Fruit fly (Drosophila melanogaster) whole organism, embryonic: ENCODE data around the gene CG31832.

Source experiments
- Atf-2 ChIP-seq: fragments of 200-800 bp; sonication (Bioruptor generic); optimal IDR thresholded peaks from 2 replicates; lab custom pipeline; 2016; ENCODE audit warnings: missing biosample characterization, missing genetic modification characterization
- CG10565 ChIP-seq: fragments of 200-800 bp; sonication (Bioruptor generic); optimal IDR thresholded peaks from 3 replicates; lab custom pipeline; 2016; ENCODE audit warnings: missing biosample characterization, mild to moderate bottlenecking, missing genetic modification characterization
- CG11504 ChIP-seq: fragments of 200-800 bp; sonication (Bioruptor generic); optimal IDR thresholded peaks from 3 replicates; lab custom pipeline; 2019; ENCODE audit warnings: missing biosample characterization, mild to moderate bottlenecking, missing genetic modification characterization, moderate library complexity
- CG13287 ChIP-seq: fragments of 200-800 bp; sonication (Bioruptor generic); IDR thresholded peaks from 2 replicates; pipeline ENCODE4 v1.3.6; 2022; ENCODE audit warnings: missing biosample characterization, missing genetic modification characterization; ENCODE audit not compliant: partially characterized antibody
- CG14050 ChIP-seq: fragments of 200-800 bp; sonication (Bioruptor generic); IDR thresholded peaks from 3 replicates; pipeline ENCODE4 v1.3.6; 2022; ENCODE audit warnings: missing biosample characterization, missing genetic modification characterization
- CG14667 ChIP-seq: fragments of 200-800 bp; sonication (Bioruptor generic); IDR thresholded peaks from 2 replicates; pipeline ENCODE4 v1.3.6; 2022; ENCODE audit warnings: missing biosample characterization, missing genetic modification characterization
- CG15479 ChIP-seq: fragments of 200-800 bp; sonication (Bioruptor generic); optimal IDR thresholded peaks from 3 replicates; lab custom pipeline; 2019; ENCODE audit warnings: missing biosample characterization, mild to moderate bottlenecking, missing genetic modification characterization, moderate library complexity
- CG2875 ChIP-seq: fragments of 200-800 bp; sonication (Bioruptor generic); optimal IDR thresholded peaks from 2 replicates; lab custom pipeline; 2017; ENCODE audit warnings: missing biosample characterization, mild to moderate bottlenecking, missing genetic modification characterization, missing genetic modification reagents
- CG30020 ChIP-seq: fragments of 200-800 bp; optimal IDR thresholded peaks from 2 replicates; lab custom pipeline; 2019; ENCODE audit warnings: missing biosample characterization, mild to moderate bottlenecking, missing genetic modification characterization, moderate library complexity
- CG3065 ChIP-seq: fragments of 200-800 bp; sonication (Bioruptor generic); optimal IDR thresholded peaks from 2 replicates; lab custom pipeline; 2016; ENCODE audit warnings: missing biosample characterization, missing genetic modification characterization
- CG32532 ChIP-seq: fragments of 200-800 bp; sonication (Bioruptor generic); IDR thresholded peaks from 2 replicates; pipeline ENCODE4 v1.3.6; 2022; ENCODE audit warnings: missing biosample characterization, missing genetic modification characterization
- CG4707 ChIP-seq: fragments of 200-800 bp; sonication (Bioruptor generic); optimal IDR thresholded peaks from 2 replicates; lab custom pipeline; 2018; ENCODE audit warnings: missing biosample characterization, mild to moderate bottlenecking, missing genetic modification characterization, moderate library complexity
- CG5245 ChIP-seq: fragments of 200-800 bp; sonication (Bioruptor generic); optimal IDR thresholded peaks from 3 replicates; lab custom pipeline; 2016; ENCODE audit warnings: missing biosample characterization, missing genetic modification characterization
- CG6854 ChIP-seq: fragments of 200-800 bp; sonication (Bioruptor generic); optimal IDR thresholded peaks from 3 replicates; lab custom pipeline; 2017; ENCODE audit warnings: missing biosample characterization, mild to moderate bottlenecking, missing genetic modification characterization
- CG9215 ChIP-seq: fragments of 200-800 bp; sonication (Bioruptor generic); IDR thresholded peaks from 2 replicates; pipeline ENCODE4 v1.3.6; 2022; ENCODE audit warnings: missing biosample characterization, missing genetic modification characterization
- CkIIα-i1 ChIP-seq: fragments of 200-800 bp; sonication (Bioruptor generic); IDR thresholded peaks from 2 replicates; pipeline ENCODE4 v1.3.6; 2022; ENCODE audit warnings: missing biosample characterization, missing genetic modification characterization
- D ChIP-seq, 2 experiments: fragments of 200-800 bp in 1 of 2; fragments of >200 bp in 1 of 2; sonication (Bioruptor generic) in 1 of 2; optimal IDR thresholded peaks; 2 replicates in 1 of 2; 3 replicates in 1 of 2; lab custom pipeline; 2017; ENCODE audit warnings: mild to moderate bottlenecking in 1 of 2, missing biosample characterization in 1 of 2, missing genetic modification characterization in 1 of 2, missing genetic modification reagents in 1 of 2
- Dip2 ChIP-seq: fragments of 200-800 bp; sonication (Bioruptor generic); IDR thresholded peaks from 2 replicates; pipeline ENCODE4 v1.3.6; 2022; ENCODE audit warnings: missing biosample characterization, missing genetic modification characterization
- Eip74EF ChIP-seq, 2 experiments: fragments of 200-800 bp in 1 of 2; fragments of >200 bp in 1 of 2; sonication (Bioruptor generic) in 1 of 2; optimal IDR thresholded peaks; 2 replicates each; lab custom pipeline; 2017 to 2019; ENCODE audit warnings: missing biosample characterization in 2 of 2, missing genetic modification characterization in 2 of 2, mild to moderate bottlenecking in 1 of 2, moderate library complexity in 1 of 2
- Fer3 ChIP-seq: fragments of 200-800 bp; sonication (Bioruptor generic); optimal IDR thresholded peaks from 2 replicates; lab custom pipeline; 2018; ENCODE audit warnings: missing biosample characterization, mild to moderate bottlenecking, missing genetic modification characterization, moderate library complexity
- H2.0 ChIP-seq: fragments of 200-800 bp; sonication (Bioruptor generic); IDR thresholded peaks from 2 replicates; pipeline ENCODE4 v1.3.6; 2022; ENCODE audit warnings: missing biosample characterization, missing genetic modification characterization
- Kr ChIP-seq: fragments of 200-800 bp; sonication (Bioruptor generic); optimal IDR thresholded peaks from 2 replicates; lab custom pipeline; 2017; ENCODE audit warnings: missing biosample characterization, mild to moderate bottlenecking, missing genetic modification characterization
- MBD-R2 ChIP-seq: fragments of 200-800 bp; sonication (Bioruptor generic); IDR thresholded peaks from 2 replicates; pipeline ENCODE4 v1.3.6; 2022; ENCODE audit warnings: missing biosample characterization, missing genetic modification characterization
- Optix ChIP-seq: fragments of 200-800 bp; sonication (Bioruptor generic); IDR thresholded peaks from 3 replicates; pipeline ENCODE4 v1.3.6; 2022; ENCODE audit warnings: missing biosample characterization, missing genetic modification characterization
- Sry-δ ChIP-seq: fragments of 200-800 bp; sonication (Bioruptor generic); optimal IDR thresholded peaks from 2 replicates; lab custom pipeline; 2016; ENCODE audit warnings: missing biosample characterization, missing genetic modification characterization
- Ssrp ChIP-seq: fragments of 200-800 bp; sonication (Bioruptor generic); optimal IDR thresholded peaks from 2 replicates; lab custom pipeline; 2018; ENCODE audit warnings: missing biosample characterization, mild to moderate bottlenecking, missing genetic modification characterization, moderate library complexity
- Usf ChIP-seq: fragments of 200-800 bp; sonication (Bioruptor generic); optimal IDR thresholded peaks from 2 replicates; lab custom pipeline; 2017; ENCODE audit warnings: missing genotype, missing biosample characterization, missing genetic modification characterization
- amos ChIP-seq: fragments of 200-800 bp; sonication (Bioruptor generic); IDR thresholded peaks from 2 replicates; pipeline ENCODE4 v1.3.6; 2022; ENCODE audit warnings: missing biosample characterization, missing genetic modification characterization; ENCODE audit not compliant: partially characterized antibody
- ash1 ChIP-seq: fragments of 200-800 bp; sonication (Bioruptor generic); optimal IDR thresholded peaks from 2 replicates; lab custom pipeline; 2018; ENCODE audit warnings: missing biosample characterization, mild to moderate bottlenecking, missing genetic modification characterization
- corto ChIP-seq: fragments of 200-800 bp; sonication (Bioruptor generic); optimal IDR thresholded peaks from 2 replicates; lab custom pipeline; 2016; ENCODE audit warnings: missing biosample characterization, mild to moderate bottlenecking, missing genetic modification characterization, moderate library complexity
- cwo ChIP-seq: fragments of 200-800 bp; sonication (Bioruptor generic); optimal IDR thresholded peaks from 3 replicates; lab custom pipeline; 2017; ENCODE audit warnings: missing biosample characterization, missing genetic modification characterization, mild to moderate bottlenecking, moderate library complexity, missing genetic modification reagents
- da ChIP-seq: fragments of 200-800 bp; sonication (Bioruptor generic); optimal IDR thresholded peaks from 2 replicates; lab custom pipeline; 2016; ENCODE audit warnings: missing biosample characterization, missing genetic modification characterization
- gt ChIP-seq: fragments of 200-800 bp; sonication (Bioruptor generic); IDR thresholded peaks from 2 replicates; pipeline ENCODE4 v1.3.6; 2022; ENCODE audit warnings: missing biosample characterization, missing genetic modification characterization
- hkb ChIP-seq, 2 experiments: fragments of 200-800 bp in 1 of 2; fragments of >200 bp in 1 of 2; sonication (Bioruptor generic) in 1 of 2; IDR thresholded peaks in 1 of 2; optimal IDR thresholded peaks in 1 of 2; 2 replicates each; pipeline versions ENCODE4 v1.3.6 to Lab custom; 2017 to 2022; ENCODE audit warnings: missing biosample characterization in 1 of 2, missing genetic modification characterization in 1 of 2
- hth ChIP-seq: fragments of >200 bp; optimal IDR thresholded peaks from 2 replicates; lab custom pipeline; 2017; ENCODE audit warnings: inconsistent platforms
- ind ChIP-seq: fragments of 200-800 bp; sonication (Bioruptor generic); optimal IDR thresholded peaks from 3 replicates; lab custom pipeline; 2016; ENCODE audit warnings: missing biosample characterization, missing genetic modification characterization
- lab ChIP-seq: fragments of 200-800 bp; sonication (Bioruptor generic); optimal IDR thresholded peaks from 3 replicates; lab custom pipeline; 2017; ENCODE audit warnings: missing biosample characterization, missing genetic modification characterization, mild to moderate bottlenecking, moderate library complexity, missing genetic modification reagents
- maf-S ChIP-seq: fragments of 200-800 bp; sonication (Bioruptor generic); optimal IDR thresholded peaks from 2 replicates; lab custom pipeline; 2016; ENCODE audit warnings: missing biosample characterization, missing genetic modification characterization
- mirr ChIP-seq: fragments of 200-800 bp; sonication (Bioruptor generic); optimal IDR thresholded peaks from 3 replicates; lab custom pipeline; 2018; ENCODE audit warnings: missing biosample characterization, mild to moderate bottlenecking, missing genetic modification characterization
- nom ChIP-seq: fragments of 200-800 bp; sonication (Bioruptor generic); optimal IDR thresholded peaks from 2 replicates; lab custom pipeline; 2017; ENCODE audit warnings: missing biosample characterization, missing genetic modification characterization, mild to moderate bottlenecking, moderate library complexity, missing genetic modification reagents
- phol ChIP-seq: fragments of 200-800 bp; sonication (Bioruptor generic); optimal IDR thresholded peaks from 3 replicates; lab custom pipeline; 2018; ENCODE audit warnings: missing biosample characterization, mild to moderate bottlenecking, missing genetic modification characterization, moderate library complexity
- sd ChIP-seq: fragments of 200-800 bp; sonication (Bioruptor generic); optimal IDR thresholded peaks from 3 replicates; lab custom pipeline; 2018; ENCODE audit warnings: missing biosample characterization, mild to moderate bottlenecking, missing genetic modification characterization, moderate library complexity
- sens-2 ChIP-seq: fragments of 200-800 bp; sonication (Bioruptor generic); IDR thresholded peaks from 2 replicates; pipeline ENCODE4 v1.3.6; 2022; ENCODE audit warnings: missing biosample characterization, missing genetic modification characterization
- slou ChIP-seq: fragments of 200-800 bp; sonication (Bioruptor generic); optimal IDR thresholded peaks from 3 replicates; lab custom pipeline; 2016; ENCODE audit warnings: missing biosample characterization, missing genetic modification characterization
- so ChIP-seq: fragments of 200-800 bp; sonication (Bioruptor generic); IDR thresholded peaks from 3 replicates; pipeline ENCODE4 v1.3.6; 2022; ENCODE audit warnings: missing biosample characterization, missing genetic modification characterization
- tap ChIP-seq: fragments of 200-800 bp; optimal IDR thresholded peaks from 3 replicates; lab custom pipeline; 2019; ENCODE audit warnings: missing biosample characterization, mild to moderate bottlenecking, missing genetic modification characterization, moderate library complexity
- tll ChIP-seq, 2 experiments: fragments of 200-800 bp in 1 of 2; fragments of >200 bp in 1 of 2; sonication (Bioruptor generic) in 1 of 2; optimal IDR thresholded peaks; 2 replicates each; lab custom pipeline; 2017 to 2019; ENCODE audit warnings: missing biosample characterization in 2 of 2, missing genetic modification characterization in 2 of 2, mild to moderate bottlenecking in 1 of 2, moderate library complexity in 1 of 2
- vvl ChIP-seq: fragments of 200-800 bp; sonication (Bioruptor generic); IDR thresholded peaks from 2 replicates; pipeline ENCODE4 v1.3.6; 2022; ENCODE audit warnings: missing biosample characterization, missing genetic modification characterization
- zen ChIP-seq: fragments of 200-800 bp; sonication (Bioruptor generic); optimal IDR thresholded peaks from 3 replicates; lab custom pipeline; 2018; ENCODE audit warnings: missing biosample characterization, mild to moderate bottlenecking, missing genetic modification characterization, moderate library complexity
- zfh2 ChIP-seq: fragments of 200-800 bp; sonication (Bioruptor generic); optimal IDR thresholded peaks from 2 replicates; lab custom pipeline; 2016; ENCODE audit warnings: missing biosample characterization, missing genetic modification characterization

Gene CG31832

dm6 chr2L:15005505-15005904, 26.0 kb downstream of the CG31832 start, which contains the start of gene DCTN5-p25 (continued):
- TF ChIP-seq lab (GFP tag; lab: Kevin White, UChicago) (no peak), CG30020 (tag; lab: Kevin White, UChicago) (no peak), CG14050 (GFP tag; lab: Robert Waterston, UW) (no peak), maf-S (GFP tag; lab: Kevin White, UChicago) (no peak), gt (no peak), cwo (GFP tag; lab: Kevin White, UChicago) (no peak), CG2875 (GFP tag; lab: Kevin White, UChicago) (no peak), CG4707 (GFP tag; lab: Kevin White, UChicago) (no peak), hkb (optimal IDR thresholded peaks at IDR 0.05; lab: Kevin White, UChicago) (no peak), hkb (GFP tag; IDR thresholded peaks at IDR 0.05; lab: Robert Waterston, UW) (no peak), Usf (GFP tag; lab: Kevin White, UChicago) (no peak), H2.0 (no peak), CG5245 (no peak), Fer3 (tag; lab: Kevin White, UChicago) (no peak), CG6854 (GFP tag; lab: Kevin White, UChicago) (no peak), sd (tag; lab: Kevin White, UChicago) (peak; percentile 93), CG14667 (GFP tag; lab: Robert Waterston, UW) (no peak), D (optimal IDR thresholded peaks at IDR 0.05; lab: Kevin White, UChicago) (no peak), D (GFP tag; optimal IDR thresholded peaks at IDR 0.05; lab: Kevin White, UChicago) (no peak), Kr (GFP tag; lab: Kevin White, UChicago) (no peak), zen (tag; lab: Kevin White, UChicago) (peak; percentile 28), slou (GFP tag; lab: Kevin White, UChicago) (no peak), Ssrp (tag; lab: Kevin White, UChicago) (no peak), Atf-2 (GFP tag; lab: Kevin White, UChicago) (no peak), phol (tag; lab: Kevin White, UChicago) (peak; percentile 4), ind (GFP tag; lab: Kevin White, UChicago) (no peak), CkIIα-i1 (GFP tag; lab: Robert Waterston, UW) (no peak), mirr (GFP tag; lab: Kevin White, UChicago) (no peak), corto (no peak), Sry-δ (no peak), hth (lab: Kevin White, UChicago) (no peak), vvl (GFP tag; lab: Robert Waterston, UW) (no peak), sens-2 (GFP tag; lab: Robert Waterston, UW) (no peak), CG9215 (GFP tag; lab: Robert Waterston, UW) (no peak), CG10565 (GFP tag; lab: Kevin White, UChicago) (no peak), Dip2 (GFP tag; lab: Robert Waterston, UW) (no peak), Eip74EF (GFP tag; optimal IDR thresholded peaks at IDR 0.05; lab: Kevin White, UChicago) (no peak), ash1 (GFP tag; lab: Kevin White, UChicago) (no peak), tap (tag; lab: Kevin White, UChicago) (no peak), amos (no peak), CG3065 (GFP tag; lab: Kevin White, UChicago) (no peak), CG15479 (GFP tag; lab: Kevin White, UChicago) (no peak), tll (GFP tag; optimal IDR thresholded peaks at IDR 0.05; lab: Kevin White, UChicago) (no peak), MBD-R2 (GFP tag; lab: Robert Waterston, UW) (peak; percentile 58), nom (GFP tag; lab: Kevin White, UChicago) (no peak), zfh2 (GFP tag; lab: Kevin White, UChicago) (no peak), da (GFP tag; lab: Kevin White, UChicago) (no peak), CG32532 (GFP tag; lab: Robert Waterston, UW) (no peak), so (GFP tag; lab: Robert Waterston, UW) (no peak), CG13287 (GFP tag; lab: Robert Waterston, UW) (peak; percentile 41; the same call in 1 of the 2 replicates), Optix (GFP tag; lab: Robert Waterston, UW) (no peak), CG11504 (tag; lab: Kevin White, UChicago) (no peak)
